Fruit fly (Drosophila melanogaster): Measurements from ENCODE around the gene hoe1.

Gene hoe1

dm6 chr2L:4968767-4969166 lies 36.6 kb upstream of the hoe1 start, which contains the start of the genes Scox and Polr1C:
Gene Scox (minus strand): TSS chr2L:4968935.
Gene Polr1C (plus strand): TSS chr2L:4969004.
- TF ChIP-seq CG16779 (tag; optimal IDR thresholded peaks at IDR 0.05) (no peak), Gug (GFP tag; IDR thresholded peaks at IDR 0.05) (no peak), CG11902 (GFP tag; optimal IDR thresholded peaks at IDR 0.05) (no peak), Blimp-1 (GFP tag; optimal IDR thresholded peaks at IDR 0.05) (no peak), pdm3 (GFP tag; optimal IDR thresholded peaks at IDR 0.05) (no peak), CG3919 (GFP tag; optimal IDR thresholded peaks at IDR 0.05) (no peak), net (GFP tag; optimal IDR thresholded peaks at IDR 0.05) (no peak), CG10669 (GFP tag; optimal IDR thresholded peaks at IDR 0.05) (no peak), CG8632 (GFP tag; optimal IDR thresholded peaks at IDR 0.05) (no peak), fd59A (GFP tag; optimal IDR thresholded peaks at IDR 0.05) (no peak), Sox102F (GFP tag; optimal IDR thresholded peaks at IDR 0.05) (no peak), CG7368 (GFP tag; optimal IDR thresholded peaks at IDR 0.05) (no peak), CG8119 (GFP tag; IDR thresholded peaks at IDR 0.05) (no peak), OdsH (GFP tag; optimal IDR thresholded peaks at IDR 0.05) (no peak)

- TF ChIP-seq acj6 (GFP tag; optimal IDR thresholded peaks at IDR 0.05): no peak
- no peak for TF ChIP-seq CG8319 (GFP tag; optimal IDR thresholded peaks at IDR 0.05)
- TF ChIP-seq CG11902 (GFP tag; optimal IDR thresholded peaks at IDR 0.05): no peak
- no peak for TF ChIP-seq fkh (GFP tag; optimal IDR thresholded peaks at IDR 0.05)
- no peak for TF ChIP-seq CG8632 (GFP tag; optimal IDR thresholded peaks at IDR 0.05)
- no peak for TF ChIP-seq Met (GFP tag; optimal IDR thresholded peaks at IDR 0.05)
- no peak for TF ChIP-seq Eip75B (GFP tag; optimal IDR thresholded peaks at IDR 0.05)
- TF ChIP-seq fd85E (GFP tag; optimal IDR thresholded peaks at IDR 0.05): no peak
- TF ChIP-seq CG16779 (tag; optimal IDR thresholded peaks at IDR 0.05): no peak
- TF ChIP-seq Blimp-1 (GFP tag; optimal IDR thresholded peaks at IDR 0.05): no peak
- TF ChIP-seq Sox102F (GFP tag; optimal IDR thresholded peaks at IDR 0.05): no peak
- TF ChIP-seq Lpt (GFP tag; optimal IDR thresholded peaks at IDR 0.05): no peak
- TF ChIP-seq cyc (GFP tag; optimal IDR thresholded peaks at IDR 0.05): no peak
- TF ChIP-seq CG3032 (tag; optimal IDR thresholded peaks at IDR 0.05): no peak
- TF ChIP-seq CG10669 (GFP tag; optimal IDR thresholded peaks at IDR 0.05): no peak
- TF ChIP-seq Ets96B (tag; optimal IDR thresholded peaks at IDR 0.05): no peak
- no peak for TF ChIP-seq Sox15 (GFP tag; optimal IDR thresholded peaks at IDR 0.05)
- no peak for TF ChIP-seq pdm3 (GFP tag; optimal IDR thresholded peaks at IDR 0.05)
Observed at dm6 chr2L:4967511-4967910, 35.3 kb upstream of the hoe1 start, which contains the start of gene eIF3i. Gene eIF3i (minus strand): TSS chr2L:4967775.

dm6 chr2L:4965923-4966322 lies 33.7 kb upstream of the hoe1 start:
- TF ChIP-seq CG15336 (GFP tag; IDR thresholded peaks at IDR 0.05) (no peak), CG11902 (GFP tag; optimal IDR thresholded peaks at IDR 0.05) (no peak), CG34406 (GFP tag; optimal IDR thresholded peaks at IDR 0.05) (no peak), Eip78C (GFP tag) (no peak), Lpt (GFP tag; optimal IDR thresholded peaks at IDR 0.05) (no peak), spab (GFP tag; optimal IDR thresholded peaks at IDR 0.05) (no peak), CG32006 (GFP tag; optimal IDR thresholded peaks at IDR 0.05) (no peak), CG6792 (GFP tag; optimal IDR thresholded peaks at IDR 0.05) (no peak), Hr39 (GFP tag; optimal IDR thresholded peaks at IDR 0.05) (no peak), CG3919 (GFP tag; optimal IDR thresholded peaks at IDR 0.05) (no peak), Hr4 (GFP tag; optimal IDR thresholded peaks at IDR 0.05) (no peak), CG4318 (GFP tag; optimal IDR thresholded peaks at IDR 0.05) (no peak), dac (GFP tag; optimal IDR thresholded peaks at IDR 0.05) (no peak), pdm3 (GFP tag; optimal IDR thresholded peaks at IDR 0.05) (no peak), eg (GFP tag; IDR thresholded peaks at IDR 0.05) (no peak), esn (GFP tag; optimal IDR thresholded peaks at IDR 0.05) (no peak), Met (GFP tag; optimal IDR thresholded peaks at IDR 0.05) (no peak), Smox (GFP tag; optimal IDR thresholded peaks at IDR 0.05) (no peak)
